Fruit fly (Drosophila melanogaster) whole organism, prepupa: Measurements from ENCODE around the gene CG31275.

Experiments
- CG15336 ChIP-seq: fragments of 200-800 bp; sonication (Bioruptor generic); IDR thresholded peaks from 2 replicates; pipeline ENCODE4 v1.3.6; 2022; ENCODE audit warnings: missing biosample characterization, missing genetic modification characterization
- CG16779 ChIP-seq: fragments of 200-800 bp; sonication (Bioruptor generic); optimal IDR thresholded peaks from 3 replicates; lab custom pipeline; 2017; ENCODE audit warnings: missing biosample characterization, mild to moderate bottlenecking, missing genetic modification characterization
- CG31627 ChIP-seq: fragments of 200-800 bp; sonication (Bioruptor generic); optimal IDR thresholded peaks from 3 replicates; lab custom pipeline; 2016; ENCODE audit warnings: missing biosample characterization, missing genetic modification characterization
- CG32006 ChIP-seq: fragments of 200-800 bp; sonication (Bioruptor generic); optimal IDR thresholded peaks from 3 replicates; lab custom pipeline; 2017; ENCODE audit warnings: missing biosample characterization, mild to moderate bottlenecking, missing genetic modification characterization
- CG4318 ChIP-seq: fragments of 200-800 bp; sonication (Bioruptor generic); optimal IDR thresholded peaks from 3 replicates; lab custom pipeline; 2017; ENCODE audit warnings: missing biosample characterization, mild to moderate bottlenecking, missing genetic modification characterization
- CG6276 ChIP-seq: fragments of 200-800 bp; sonication (Bioruptor generic); optimal IDR thresholded peaks from 2 replicates; lab custom pipeline; 2017; ENCODE audit warnings: missing biosample characterization, mild to moderate bottlenecking, missing genetic modification characterization
- CG8119 ChIP-seq: fragments of 200-800 bp; sonication (Bioruptor generic); IDR thresholded peaks from 3 replicates; pipeline ENCODE4 v1.3.6; 2022; ENCODE audit warnings: missing biosample characterization, missing genetic modification characterization
- Hr4 ChIP-seq: fragments of 200-800 bp; sonication (Bioruptor generic); optimal IDR thresholded peaks from 3 replicates; lab custom pipeline; 2016; ENCODE audit warnings: missing biosample characterization, missing genetic modification characterization
- Lpt ChIP-seq: fragments of 200-800 bp; sonication (Bioruptor generic); optimal IDR thresholded peaks from 3 replicates; lab custom pipeline; 2016; ENCODE audit warnings: missing biosample characterization, missing genetic modification characterization
- Sox14 ChIP-seq: fragments of 200-800 bp; sonication (Bioruptor generic); optimal IDR thresholded peaks from 3 replicates; lab custom pipeline; 2016; ENCODE audit warnings: missing biosample characterization, missing genetic modification characterization
- dac ChIP-seq: fragments of 200-800 bp; sonication (Bioruptor generic); optimal IDR thresholded peaks from 2 replicates; lab custom pipeline; 2017; ENCODE audit warnings: missing biosample characterization, mild to moderate bottlenecking, missing genetic modification characterization
- dsx ChIP-seq: fragments of 200-800 bp; optimal IDR thresholded peaks from 3 replicates; lab custom pipeline; 2019; ENCODE audit warnings: missing biosample characterization, mild to moderate bottlenecking, missing genetic modification characterization, moderate library complexity; ENCODE audit not compliant: poor library complexity, severe bottlenecking
- pdm3 ChIP-seq: fragments of 200-800 bp; sonication (Bioruptor generic); optimal IDR thresholded peaks from 3 replicates; lab custom pipeline; 2016; ENCODE audit warnings: missing biosample characterization, missing genetic modification characterization

DNA sequence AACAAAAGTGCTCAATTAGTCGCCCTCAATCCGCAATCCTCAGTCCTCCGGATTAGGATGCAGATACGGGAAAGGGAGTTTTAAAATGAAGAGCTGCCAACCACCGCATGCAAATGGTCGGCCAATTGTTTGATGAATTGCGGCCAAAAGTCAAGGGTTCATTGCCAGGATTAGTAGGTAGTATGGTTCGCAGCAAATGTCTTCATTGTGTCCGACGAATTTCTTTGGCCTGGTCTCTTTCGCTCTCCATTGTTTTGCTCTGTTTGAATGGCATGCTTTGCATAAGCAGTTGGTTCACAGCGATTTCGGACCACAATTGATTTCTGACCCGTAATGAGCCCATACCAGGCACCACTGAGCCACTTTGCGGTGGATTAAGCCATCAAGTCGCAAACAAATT lies 8.9 kb downstream of the CG31275 start:
- TF ChIP-seq dsx (GFP tag; lab: Kevin White, UChicago) (no peak), pdm3 (GFP tag; lab: Kevin White, UChicago) (no peak), Sox14 (GFP tag; lab: Kevin White, UChicago) (no peak), CG4318 (GFP tag; lab: Kevin White, UChicago) (no peak), dac (GFP tag; lab: Kevin White, UChicago) (no peak), CG32006 (GFP tag; lab: Kevin White, UChicago) (no peak), CG15336 (GFP tag; lab: Robert Waterston, UW) (no peak), CG6276 (no peak), Lpt (GFP tag; lab: Kevin White, UChicago) (no peak), CG8119 (GFP tag; lab: Robert Waterston, UW) (no peak), CG16779 (tag; lab: Kevin White, UChicago) (no peak), Hr4 (GFP tag; lab: Kevin White, UChicago) (no peak), CG31627 (GFP tag; lab: Kevin White, UChicago) (no peak)
